Worm (Caenorhabditis elegans) whole organism, early embryonic: Measurements from ENCODE around the gene cpsf-1.

ENCODE experiments used
- B0310.2 ChIP-seq: sonication (generic microtip); optimal IDR thresholded peaks from 2 replicates; lab custom pipeline; 2016; ENCODE audit warnings: mild to moderate bottlenecking, missing genetic modification characterization, missing compliant biosample characterization
- ama-1 ChIP-seq: fragments of 150-350 bp; optimal IDR thresholded peaks from 2 replicates; lab custom pipeline; 2014
- ceh-13 ChIP-seq: fragments of 200-800 bp; sonication (Bioruptor generic); optimal IDR thresholded peaks from 2 replicates; lab custom pipeline; 2018; ENCODE audit warnings: mild to moderate bottlenecking, missing genetic modification characterization, missing compliant biosample characterization
- ets-7 ChIP-seq: sonication (generic microtip); optimal IDR thresholded peaks from 2 replicates; lab custom pipeline; 2016; ENCODE audit warnings: missing genotype, missing genetic modification characterization, missing compliant biosample characterization
- tbx-37 ChIP-seq: fragments of 200-800 bp; sonication (Bioruptor generic); conservative IDR thresholded peaks from 2 replicates; pipeline ENCODE4 v1.3.6; 2022; ENCODE audit warnings: missing genetic modification reagents, missing genetic modification characterization, missing compliant biosample characterization

DNA sequence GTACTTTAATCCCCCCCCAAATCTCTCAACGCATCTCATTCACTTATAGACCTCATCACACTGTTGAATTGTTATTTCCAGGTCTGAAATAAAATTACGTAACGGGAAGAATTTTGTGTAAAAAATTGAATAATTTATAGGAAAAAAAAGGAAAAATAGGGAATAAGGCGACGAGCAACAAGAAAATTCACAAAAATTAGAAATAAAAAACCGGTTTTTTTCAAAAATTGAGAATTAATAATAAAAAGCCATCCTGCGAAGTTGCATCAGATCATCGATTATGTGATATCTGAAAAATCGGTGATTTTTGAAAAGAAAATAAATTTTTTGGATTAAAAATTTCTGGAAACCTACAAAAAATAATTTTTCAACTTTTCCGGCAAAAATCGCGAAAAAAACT, 23.9 kb downstream of the cpsf-1 start:
- TF ChIP-seq ceh-13 (GFP tag; lab: Kevin White, UChicago) (no peak), ets-7 (tag; lab: Kevin White, UChicago) (no peak), B0310.2 (tag; lab: Kevin White, UChicago) (no peak), ama-1 (lab: Kevin White, UChicago) (no peak), tbx-37 (no peak)
